Fruit fly (Drosophila melanogaster) whole organism, embryonic: ENCODE measurements around the gene CG2182.

ENCODE experiments used
- Antp ChIP-seq: fragments of 200-800 bp; sonication (Bioruptor generic); optimal IDR thresholded peaks from 3 replicates; lab custom pipeline; 2016; ENCODE audit warnings: missing biosample characterization, missing genetic modification characterization
- C15 ChIP-seq: fragments of 200-800 bp; sonication (Bioruptor generic); IDR thresholded peaks from 3 replicates; pipeline ENCODE4 v1.3.6; 2022; ENCODE audit warnings: missing biosample characterization, missing genetic modification characterization
- CG12942 ChIP-seq: fragments of 200-800 bp; sonication (Bioruptor generic); optimal IDR thresholded peaks from 3 replicates; lab custom pipeline; 2016; ENCODE audit warnings: missing biosample characterization, missing genetic modification characterization
- CG13894 ChIP-seq: fragments of 200-800 bp; sonication (Bioruptor generic); optimal IDR thresholded peaks from 3 replicates; lab custom pipeline; 2018; ENCODE audit warnings: missing biosample characterization, mild to moderate bottlenecking, missing genetic modification characterization, moderate library complexity
- CG15073 ChIP-seq: fragments of 200-800 bp; sonication (Bioruptor generic); optimal IDR thresholded peaks from 2 replicates; lab custom pipeline; 2016; ENCODE audit warnings: missing biosample characterization, missing genetic modification characterization
- CG15696 ChIP-seq: fragments of 200-800 bp; sonication (Bioruptor generic); optimal IDR thresholded peaks from 2 replicates; lab custom pipeline; 2019; ENCODE audit warnings: missing biosample characterization, mild to moderate bottlenecking, missing genetic modification characterization, moderate library complexity
- CG1603 ChIP-seq: fragments of 200-800 bp; sonication (Bioruptor generic); optimal IDR thresholded peaks from 2 replicates; lab custom pipeline; 2019; ENCODE audit warnings: missing biosample characterization, mild to moderate bottlenecking, missing genetic modification characterization, moderate library complexity
- CG16813 ChIP-seq: fragments of 200-800 bp; sonication (Bioruptor generic); IDR thresholded peaks from 3 replicates; pipeline ENCODE4 v1.3.6; 2022; ENCODE audit warnings: missing biosample characterization, missing genetic modification characterization; ENCODE audit not compliant: partially characterized antibody
- CG17359 ChIP-seq: fragments of 200-800 bp; sonication (Bioruptor generic); optimal IDR thresholded peaks from 3 replicates; lab custom pipeline; 2018; ENCODE audit warnings: missing biosample characterization, mild to moderate bottlenecking, missing genetic modification characterization, moderate library complexity
- CG2120 ChIP-seq: fragments of 200-800 bp; sonication (Bioruptor generic); optimal IDR thresholded peaks from 3 replicates; lab custom pipeline; 2016; ENCODE audit warnings: missing biosample characterization, missing genetic modification characterization
- CG2202 ChIP-seq: fragments of 200-800 bp; sonication (Bioruptor generic); optimal IDR thresholded peaks from 2 replicates; lab custom pipeline; 2018; ENCODE audit warnings: missing biosample characterization, mild to moderate bottlenecking, missing genetic modification characterization
- CG3163 ChIP-seq: fragments of 200-800 bp; sonication (Bioruptor generic); optimal IDR thresholded peaks from 3 replicates; lab custom pipeline; 2016; ENCODE audit warnings: missing biosample characterization, missing genetic modification characterization
- CG34376 ChIP-seq: fragments of 200-800 bp; sonication (Bioruptor generic); optimal IDR thresholded peaks from 2 replicates; lab custom pipeline; 2018; ENCODE audit warnings: missing biosample characterization, mild to moderate bottlenecking, missing genetic modification characterization
- CG4360 ChIP-seq: fragments of 200-800 bp; sonication (Bioruptor generic); IDR thresholded peaks from 2 replicates; pipeline ENCODE4 v1.3.6; 2022; ENCODE audit warnings: missing biosample characterization, missing genetic modification characterization
- CG4617 ChIP-seq: fragments of 200-800 bp; sonication (Bioruptor generic); optimal IDR thresholded peaks from 3 replicates; lab custom pipeline; 2016; ENCODE audit warnings: missing biosample characterization, missing genetic modification characterization, borderline replicate concordance
- CG4730 ChIP-seq: fragments of 200-800 bp; sonication (Bioruptor generic); IDR thresholded peaks from 2 replicates; pipeline ENCODE4 v1.3.6; 2022; ENCODE audit warnings: missing biosample characterization, missing genetic modification characterization
- CG5245 ChIP-seq: fragments of 200-800 bp; sonication (Bioruptor generic); optimal IDR thresholded peaks from 3 replicates; lab custom pipeline; 2016; ENCODE audit warnings: missing biosample characterization, missing genetic modification characterization
- CG6175 ChIP-seq: fragments of 200-800 bp; sonication (Bioruptor generic); IDR thresholded peaks from 3 replicates; pipeline ENCODE4 v1.3.6; 2022; ENCODE audit warnings: missing biosample characterization, missing genetic modification characterization
- CG7745 ChIP-seq: fragments of 200-800 bp; sonication (Bioruptor generic); optimal IDR thresholded peaks from 2 replicates; lab custom pipeline; 2018; ENCODE audit warnings: missing biosample characterization, mild to moderate bottlenecking, missing genetic modification characterization, moderate library complexity
- CG8089 ChIP-seq: fragments of 200-800 bp; sonication (Bioruptor generic); optimal IDR thresholded peaks from 3 replicates; lab custom pipeline; 2016; ENCODE audit warnings: missing biosample characterization, missing genetic modification characterization
- CG8924 ChIP-seq: fragments of 200-800 bp; optimal IDR thresholded peaks from 3 replicates; lab custom pipeline; 2019; ENCODE audit warnings: missing biosample characterization, mild to moderate bottlenecking, missing genetic modification characterization, moderate library complexity
- CHES-1-like ChIP-seq: fragments of 200-800 bp; sonication (Bioruptor generic); optimal IDR thresholded peaks from 2 replicates; lab custom pipeline; 2016; ENCODE audit warnings: missing biosample characterization, missing genetic modification characterization
- Camta ChIP-seq: fragments of 200-800 bp; sonication (Bioruptor generic); optimal IDR thresholded peaks from 2 replicates; lab custom pipeline; 2016; ENCODE audit warnings: missing biosample characterization, missing genetic modification characterization
- E2f2 ChIP-seq: fragments of 200-800 bp; sonication (Bioruptor generic); IDR thresholded peaks from 2 replicates; pipeline ENCODE4 v1.3.6; 2022; ENCODE audit warnings: missing biosample characterization, missing genetic modification characterization
- Ets97D ChIP-seq: fragments of 200-800 bp; sonication (Bioruptor generic); optimal IDR thresholded peaks from 3 replicates; lab custom pipeline; 2016; ENCODE audit warnings: missing biosample characterization, missing genetic modification characterization
- Gug ChIP-seq: fragments of 200-800 bp; sonication (Bioruptor generic); IDR thresholded peaks from 4 replicates; pipeline ENCODE4 v1.3.6; 2022; ENCODE audit warnings: missing biosample characterization, missing genetic modification characterization
- Jarid2 ChIP-seq: fragments of 200-800 bp; sonication (Bioruptor generic); optimal IDR thresholded peaks from 3 replicates; lab custom pipeline; 2017; ENCODE audit warnings: mild to moderate bottlenecking, missing biosample characterization, missing genetic modification reagents, missing genetic modification characterization
- Nf-YA ChIP-seq: fragments of 200-800 bp; sonication (Bioruptor generic); IDR thresholded peaks from 2 replicates; pipeline ENCODE4 v1.3.6; 2022; ENCODE audit warnings: missing biosample characterization, missing genetic modification characterization
- Optix ChIP-seq: fragments of 200-800 bp; sonication (Bioruptor generic); IDR thresholded peaks from 3 replicates; pipeline ENCODE4 v1.3.6; 2022; ENCODE audit warnings: missing biosample characterization, missing genetic modification characterization
- Scr ChIP-seq: fragments of 200-800 bp; sonication (Bioruptor generic); IDR thresholded peaks from 2 replicates; pipeline ENCODE4 v1.3.6; 2022; ENCODE audit warnings: missing biosample characterization, missing genetic modification characterization; ENCODE audit not compliant: partially characterized antibody
- Sox100B ChIP-seq: fragments of 200-800 bp; sonication (Bioruptor generic); optimal IDR thresholded peaks from 3 replicates; lab custom pipeline; 2018; ENCODE audit warnings: missing biosample characterization, mild to moderate bottlenecking, missing genetic modification characterization
- Sry-δ ChIP-seq: fragments of 200-800 bp; sonication (Bioruptor generic); optimal IDR thresholded peaks from 2 replicates; lab custom pipeline; 2016; ENCODE audit warnings: missing biosample characterization, missing genetic modification characterization
- Trl ChIP-seq, 3 experiments: fragments of >200 bp in 2 of 3; fragments of 200-800 bp in 1 of 3; sonication (Bioruptor generic) in 1 of 3; optimal IDR thresholded peaks; 2 replicates in 1 of 3; 3 replicates in 2 of 3; lab custom pipeline; 2016 to 2017; ENCODE audit warnings: missing biosample characterization in 1 of 3, missing genetic modification characterization in 1 of 3
- Xbp1 ChIP-seq: fragments of 200-800 bp; sonication (Bioruptor generic); optimal IDR thresholded peaks from 3 replicates; lab custom pipeline; 2016; ENCODE audit warnings: missing biosample characterization, mild to moderate bottlenecking, missing genetic modification characterization
- al ChIP-seq: fragments of 200-800 bp; sonication (Bioruptor generic); IDR thresholded peaks from 2 replicates; pipeline ENCODE4 v1.3.6; 2022; ENCODE audit warnings: missing biosample characterization, missing genetic modification characterization
- bcd ChIP-seq: fragments of 200-800 bp; sonication (Bioruptor generic); optimal IDR thresholded peaks from 2 replicates; lab custom pipeline; 2017; ENCODE audit warnings: missing biosample characterization, mild to moderate bottlenecking, missing genetic modification characterization
- caup ChIP-seq: fragments of 200-800 bp; sonication (Bioruptor generic); optimal IDR thresholded peaks from 3 replicates; lab custom pipeline; 2017; ENCODE audit warnings: missing biosample characterization, mild to moderate bottlenecking, missing genetic modification characterization, moderate library complexity; ENCODE audit not compliant: severe bottlenecking
- cg ChIP-seq: fragments of 200-800 bp; sonication (Bioruptor generic); optimal IDR thresholded peaks from 3 replicates; lab custom pipeline; 2019; ENCODE audit warnings: missing biosample characterization, mild to moderate bottlenecking, missing genetic modification characterization, moderate library complexity
- chif ChIP-seq, 2 experiments: fragments of 200-800 bp; sonication (Bioruptor generic); optimal IDR thresholded peaks; 3 replicates each; lab custom pipeline; 2016; ENCODE audit warnings: missing biosample characterization in 2 of 2, missing genetic modification characterization in 2 of 2
- croc ChIP-seq: fragments of 200-800 bp; sonication (Bioruptor generic); conservative IDR thresholded peaks from 3 replicates; pipeline ENCODE4 v1.3.6; 2022; ENCODE audit warnings: missing biosample characterization, missing genetic modification characterization
- esg ChIP-seq: fragments of 200-800 bp; sonication (Bioruptor generic); conservative IDR thresholded peaks from 2 replicates; pipeline ENCODE4 v1.3.6; 2022; ENCODE audit warnings: missing biosample characterization, missing genetic modification characterization
- grn ChIP-seq: fragments of 200-800 bp; sonication (Bioruptor generic); optimal IDR thresholded peaks from 3 replicates; lab custom pipeline; 2017; ENCODE audit warnings: missing biosample characterization, missing genetic modification characterization
- h ChIP-seq: fragments of >200 bp; optimal IDR thresholded peaks from 2 replicates; lab custom pipeline; 2017
- hkb ChIP-seq, 2 experiments: fragments of 200-800 bp in 1 of 2; fragments of >200 bp in 1 of 2; sonication (Bioruptor generic) in 1 of 2; IDR thresholded peaks in 1 of 2; optimal IDR thresholded peaks in 1 of 2; 2 replicates each; pipeline versions ENCODE4 v1.3.6 to Lab custom; 2017 to 2022; ENCODE audit warnings: missing biosample characterization in 1 of 2, missing genetic modification characterization in 1 of 2
- jing ChIP-seq: fragments of 200-800 bp; sonication (Bioruptor generic); optimal IDR thresholded peaks from 2 replicates; lab custom pipeline; 2018; ENCODE audit warnings: missing biosample characterization, mild to moderate bottlenecking, missing genetic modification characterization
- maf-S ChIP-seq: fragments of 200-800 bp; sonication (Bioruptor generic); optimal IDR thresholded peaks from 2 replicates; lab custom pipeline; 2016; ENCODE audit warnings: missing biosample characterization, missing genetic modification characterization
- org-1 ChIP-seq: fragments of 200-800 bp; sonication (Bioruptor generic); optimal IDR thresholded peaks from 2 replicates; lab custom pipeline; 2017; ENCODE audit warnings: missing biosample characterization, missing genetic modification characterization
- pros ChIP-seq: fragments of 200-800 bp; sonication (Bioruptor generic); optimal IDR thresholded peaks from 3 replicates; lab custom pipeline; 2019; ENCODE audit warnings: missing biosample characterization, mild to moderate bottlenecking, missing genetic modification characterization, moderate library complexity
- rib ChIP-seq: fragments of 200-800 bp; sonication (Bioruptor generic); IDR thresholded peaks from 2 replicates; pipeline ENCODE4 v1.3.6; 2022; ENCODE audit warnings: missing biosample characterization, missing genetic modification characterization
- scrt ChIP-seq: fragments of 200-800 bp; sonication (Bioruptor generic); optimal IDR thresholded peaks from 2 replicates; lab custom pipeline; 2018; ENCODE audit warnings: missing biosample characterization, mild to moderate bottlenecking, missing genetic modification characterization, moderate library complexity

CG2182 gene

dm6 chr3R:5606477-5606876 lies 53.2 kb downstream of the CG2182 start, which contains the start of gene asl (continued):
- TF ChIP-seq cg (peak; percentile 41), CG7745 (tag; lab: Kevin White, UChicago) (no peak), CG6175 (GFP tag; lab: Robert Waterston, UW) (no peak), CG8924 (tag; lab: Kevin White, UChicago) (peak; percentile 76), CG13894 (peak; percentile 68), h (lab: Kevin White, UChicago) (no peak), Sry-δ (GFP tag; lab: Kevin White, UChicago) (peak; percentile 42), Trl (optimal IDR thresholded peaks at IDR 0.05; lab: Kevin White, UChicago) (no peak), Trl (GFP tag; optimal IDR thresholded peaks at IDR 0.05; lab: Kevin White, UChicago) (peak; percentile 31), pros (GFP tag; lab: Kevin White, UChicago) (no peak), chif (GFP tag; optimal IDR thresholded peaks at IDR 0.05; lab: Kevin White, UChicago) (peak; percentile 8 to 59), CHES-1-like (GFP tag; lab: Kevin White, UChicago) (peak; percentile 58), Optix (0 out of 3 replicates have a peak, but pooled peaks have one; percentile 45), hkb (optimal IDR thresholded peaks at IDR 0.05; lab: Kevin White, UChicago) (no peak), hkb (GFP tag; IDR thresholded peaks at IDR 0.05; lab: Robert Waterston, UW) (peak; percentile 26; the same call in 1 of the 2 replicates), CG12942 (GFP tag; lab: Kevin White, UChicago) (peak; percentile 4), rib (GFP tag; lab: Robert Waterston, UW) (peak; percentile 19; the same call in 1 of the 2 replicates), maf-S (GFP tag; lab: Kevin White, UChicago) (no peak), al (GFP tag; lab: Robert Waterston, UW) (peak; percentile 31; the same call in 1 of the 2 replicates), Nf-YA (no peak), CG5245 (GFP tag; lab: Kevin White, UChicago) (peak; percentile 16), Sox100B (GFP tag; lab: Kevin White, UChicago) (no peak), CG4730 (GFP tag; lab: Robert Waterston, UW) (0 out of 2 replicates have a peak, but pooled peaks have one; percentile 6), Ets97D (peak; percentile 66), CG3163 (peak; percentile 24), Jarid2 (GFP tag; lab: Kevin White, UChicago) (no peak), scrt (GFP tag; lab: Kevin White, UChicago) (no peak), CG15696 (tag; lab: Kevin White, UChicago) (peak; percentile 71), grn (GFP tag; lab: Kevin White, UChicago) (no peak), croc (GFP tag; lab: Robert Waterston, UW) (peak; percentile 18; the same call in 1 of the 3 replicates), Gug (no peak), CG1603 (tag; lab: Kevin White, UChicago) (peak; percentile 79), org-1 (GFP tag; lab: Kevin White, UChicago) (no peak), CG2120 (GFP tag; lab: Kevin White, UChicago) (peak; percentile 71), CG8089 (GFP tag; lab: Kevin White, UChicago) (peak; percentile 42), caup (GFP tag; lab: Kevin White, UChicago) (peak; percentile 54), C15 (no peak), jing (GFP tag; lab: Kevin White, UChicago) (no peak), CG4360 (GFP tag; lab: Robert Waterston, UW) (no peak), Antp (GFP tag; lab: Kevin White, UChicago) (peak; percentile 41), CG16813 (GFP tag; lab: Robert Waterston, UW) (peak; percentile 39; the same call in 1 of the 3 replicates), E2f2 (GFP tag; lab: Robert Waterston, UW) (peak; percentile 84), Scr (GFP tag; lab: Robert Waterston, UW) (0 out of 2 replicates have a peak, but pooled peaks have one; percentile 20), CG17359 (tag; lab: Kevin White, UChicago) (peak; percentile 70), CG4617 (GFP tag; lab: Kevin White, UChicago) (peak; percentile 70), Xbp1 (GFP tag; lab: Kevin White, UChicago) (peak; percentile 69), CG15073 (no peak), CG2202 (peak; percentile 48), esg (GFP tag; lab: Robert Waterston, UW) (peak; percentile 40; the same call in 1 of the 2 replicates), bcd (GFP tag; lab: Kevin White, UChicago) (peak; percentile 62), CG34376 (GFP tag; lab: Kevin White, UChicago) (peak; percentile 55), Camta (GFP tag; lab: Kevin White, UChicago) (peak; percentile 56)
